Worm (Caenorhabditis elegans) whole organism, L1 larva: ENCODE measurements around the gene cfap-20.

Experiments
- C04F5.9 ChIP-seq: sonication (generic microtip); optimal IDR thresholded peaks from 2 replicates; lab custom pipeline; 2016; ENCODE audit warnings: missing genetic modification characterization, missing compliant biosample characterization
- C16A3.4 ChIP-seq: fragments of 150-350 bp; optimal IDR thresholded peaks from 2 replicates; lab custom pipeline; 2014; ENCODE audit warnings: missing biosample characterization, missing genetic modification characterization
- C34B4.2 ChIP-seq: sonication (generic microtip); optimal IDR thresholded peaks from 2 replicates; lab custom pipeline; 2017; ENCODE audit warnings: mild to moderate bottlenecking, missing genetic modification characterization, missing compliant biosample characterization
- F16B12.6 ChIP-seq: fragments of 150-350 bp; optimal IDR thresholded peaks from 2 replicates; lab custom pipeline; 2014; ENCODE audit warnings: missing biosample characterization, missing genetic modification characterization
- Y116A8C.19 ChIP-seq: sonication (generic microtip); optimal IDR thresholded peaks from 2 replicates; lab custom pipeline; 2016; ENCODE audit warnings: missing compliant biosample characterization, missing genetic modification characterization, borderline replicate concordance
- aha-1 ChIP-seq: fragments of 150-350 bp; optimal IDR thresholded peaks from 2 replicates; lab custom pipeline; 2014; ENCODE audit warnings: missing biosample characterization, missing genetic modification characterization
- alr-1 ChIP-seq: fragments of 200-800 bp; sonication (Bioruptor generic); optimal IDR thresholded peaks from 2 replicates; lab custom pipeline; 2018; ENCODE audit warnings: borderline replicate concordance, mild to moderate bottlenecking, missing genetic modification characterization, missing compliant biosample characterization
- ama-1 ChIP-seq: fragments of 150-350 bp; optimal IDR thresholded peaks from 2 replicates; lab custom pipeline; 2014
- blmp-1 ChIP-seq: fragments of 150-350 bp; optimal IDR thresholded peaks from 2 replicates; lab custom pipeline; 2014; ENCODE audit warnings: missing biosample characterization, missing genetic modification characterization
- ceh-82 ChIP-seq, 3 experiments: fragments of 150-350 bp in 1 of 3; sonication (generic microtip) in 2 of 3; optimal IDR thresholded peaks; 2 replicates each; lab custom pipeline; 2014 to 2017; ENCODE audit warnings: missing biosample characterization in 3 of 3, missing genetic modification characterization in 3 of 3
- dpl-1 ChIP-seq, 3 experiments: fragments of 150-350 bp in 2 of 3; sonication (generic microtip) in 1 of 3; optimal IDR thresholded peaks; 2 replicates each; lab custom pipeline; 2014 to 2017; ENCODE audit warnings: missing biosample characterization in 3 of 3, missing genetic modification characterization in 3 of 3, missing genetic modification reagents in 3 of 3
- efl-1 ChIP-seq, 4 experiments: fragments of 150-350 bp; optimal IDR thresholded peaks in 3 of 4; peaks in 1 of 4; 1 replicate in 1 of 4; 2 replicates in 3 of 4; lab custom pipeline; 2014; ENCODE audit warnings: missing biosample characterization in 2 of 4, missing genetic modification characterization in 2 of 4, missing genetic modification reagents in 2 of 4
- egl-27 ChIP-seq, 2 experiments: fragments of 150-350 bp in 1 of 2; sonication (generic microtip); optimal IDR thresholded peaks; 3 replicates each; lab custom pipeline; 2017 to 2018; ENCODE audit warnings: missing biosample characterization in 2 of 2, missing genetic modification characterization in 2 of 2, missing genetic modification reagents in 2 of 2
- elt-2 ChIP-seq: sonication (generic microtip); optimal IDR thresholded peaks from 2 replicates; lab custom pipeline; 2016; ENCODE audit warnings: missing genetic modification characterization, mild to moderate bottlenecking, inconsistent platforms, missing compliant biosample characterization, missing genetic modification reagents
- elt-3 ChIP-seq, 6 experiments: fragments of 150-350 bp in 1 of 6; sonication (generic microtip); optimal IDR thresholded peaks; 2 replicates each; lab custom pipeline; 2017 to 2018; ENCODE audit warnings: missing biosample characterization in 6 of 6, missing genetic modification characterization in 6 of 6, inconsistent platforms in 1 of 6
- fkh-8 ChIP-seq: sonication (generic microtip); optimal IDR thresholded peaks from 2 replicates; lab custom pipeline; 2016; ENCODE audit warnings: mild to moderate bottlenecking, missing genetic modification characterization, missing compliant biosample characterization
- hpl-2 ChIP-seq: fragments of 150-350 bp; optimal IDR thresholded peaks from 2 replicates; lab custom pipeline; 2014; ENCODE audit warnings: missing biosample characterization, missing genetic modification reagents, missing genetic modification characterization
- lin-13 ChIP-seq: fragments of 150-350 bp; optimal IDR thresholded peaks from 2 replicates; lab custom pipeline; 2014; ENCODE audit warnings: missing biosample characterization, missing genetic modification reagents, missing genetic modification characterization
- lin-14 ChIP-seq: fragments of 200-800 bp; sonication (Bioruptor generic); optimal IDR thresholded peaks from 2 replicates; lab custom pipeline; 2018; ENCODE audit warnings: mild to moderate bottlenecking, missing genetic modification characterization, moderate library complexity, missing compliant biosample characterization
- lin-15B ChIP-seq: fragments of 150-350 bp; sonication (generic microtip); optimal IDR thresholded peaks from 3 replicates; lab custom pipeline; 2014; ENCODE audit warnings: missing biosample characterization, missing genetic modification characterization
- lin-35 ChIP-seq, 2 experiments: fragments of 150-350 bp; optimal IDR thresholded peaks; 2 replicates each; lab custom pipeline; 2014; ENCODE audit warnings: missing biosample characterization in 2 of 2, missing genetic modification characterization in 2 of 2, missing genetic modification reagents in 2 of 2
- lin-39 ChIP-seq: fragments of 150-350 bp; optimal IDR thresholded peaks from 2 replicates; lab custom pipeline; 2014; ENCODE audit warnings: missing biosample characterization, missing genetic modification reagents, missing genetic modification characterization
- lsy-2 ChIP-seq, 2 experiments: fragments of 150-350 bp; optimal IDR thresholded peaks; 2 replicates each; lab custom pipeline; 2014; ENCODE audit warnings: missing biosample characterization in 2 of 2, missing genetic modification characterization in 2 of 2
- mdl-1 ChIP-seq, 2 experiments: fragments of 150-350 bp; optimal IDR thresholded peaks; 2 replicates each; lab custom pipeline; 2014 to 2017; ENCODE audit warnings: missing biosample characterization in 2 of 2, missing genetic modification characterization in 2 of 2, inconsistent platforms in 1 of 2
- mep-1 ChIP-seq: fragments of 150-350 bp; optimal IDR thresholded peaks from 2 replicates; lab custom pipeline; 2014; ENCODE audit warnings: missing biosample characterization, missing genetic modification characterization
- nhr-19 ChIP-seq: fragments of 200-800 bp; sonication (Bioruptor generic); conservative IDR thresholded peaks from 2 replicates; pipeline ENCODE4 v1.3.6; 2022; ENCODE audit warnings: missing genetic modification characterization, missing compliant biosample characterization
- nhr-20 ChIP-seq: sonication (generic microtip); optimal IDR thresholded peaks from 2 replicates; lab custom pipeline; 2016; ENCODE audit warnings: mild to moderate bottlenecking, missing genetic modification characterization, missing compliant biosample characterization
- nhr-47 ChIP-seq: sonication (generic microtip); optimal IDR thresholded peaks from 2 replicates; lab custom pipeline; 2016; ENCODE audit warnings: mild to moderate bottlenecking, missing genetic modification characterization, moderate library complexity, missing compliant biosample characterization
- nhr-71 ChIP-seq: sonication (generic microtip); optimal IDR thresholded peaks from 2 replicates; lab custom pipeline; 2016; ENCODE audit warnings: mild to moderate bottlenecking, missing genetic modification characterization, moderate library complexity, missing compliant biosample characterization
- nhr-84 ChIP-seq: sonication (generic microtip); optimal IDR thresholded peaks from 2 replicates; lab custom pipeline; 2017; ENCODE audit warnings: missing biosample characterization, missing genetic modification characterization
- nhr-85 ChIP-seq: sonication (generic microtip); peaks from one replicate; lab custom pipeline; 2016; ENCODE audit warnings: missing genetic modification characterization, inconsistent platforms, missing compliant biosample characterization
- nhr-90 ChIP-seq: sonication (generic microtip); optimal IDR thresholded peaks from 2 replicates; lab custom pipeline; 2016; ENCODE audit warnings: mild to moderate bottlenecking, missing genetic modification characterization, missing compliant biosample characterization; ENCODE audit not compliant: poor library complexity
- pqm-1 ChIP-seq: sonication (generic microtip); optimal IDR thresholded peaks from 3 replicates; lab custom pipeline; 2017; ENCODE audit warnings: missing biosample characterization, missing genetic modification characterization
- rnt-1 ChIP-seq: sonication (generic microtip); optimal IDR thresholded peaks from 2 replicates; lab custom pipeline; 2016; ENCODE audit warnings: mild to moderate bottlenecking, missing genetic modification characterization, moderate library complexity, missing compliant biosample characterization
- skn-1 ChIP-seq: fragments of 150-350 bp; optimal IDR thresholded peaks from 2 replicates; lab custom pipeline; 2014; ENCODE audit warnings: missing biosample characterization, missing genetic modification characterization
- snpc-4 ChIP-seq: fragments of 150-350 bp; optimal IDR thresholded peaks from 2 replicates; lab custom pipeline; 2014; ENCODE audit warnings: missing biosample characterization, missing genetic modification characterization
- snu-23 ChIP-seq: sonication (generic microtip); optimal IDR thresholded peaks from 2 replicates; lab custom pipeline; 2016; ENCODE audit warnings: missing genetic modification characterization, missing compliant biosample characterization
- swsn-7 ChIP-seq: sonication (generic microtip); optimal IDR thresholded peaks from 2 replicates; lab custom pipeline; 2016; ENCODE audit warnings: missing genetic modification characterization, missing compliant biosample characterization
- tbx-2 ChIP-seq: sonication (generic microtip); optimal IDR thresholded peaks from 2 replicates; lab custom pipeline; 2016; ENCODE audit warnings: missing genetic modification characterization, missing compliant biosample characterization
- tlp-1 ChIP-seq: fragments of 150-350 bp; optimal IDR thresholded peaks from 2 replicates; lab custom pipeline; 2014; ENCODE audit warnings: missing biosample characterization, missing genetic modification characterization
- unc-130 ChIP-seq: fragments of 150-350 bp; optimal IDR thresholded peaks from 2 replicates; lab custom pipeline; 2017; ENCODE audit warnings: missing biosample characterization, missing genetic modification characterization, inconsistent platforms
- unc-30 ChIP-seq: sonication (generic microtip); optimal IDR thresholded peaks from 2 replicates; lab custom pipeline; 2017; ENCODE audit warnings: missing biosample characterization, missing genetic modification characterization
- unc-62 ChIP-seq: fragments of 150-350 bp; optimal IDR thresholded peaks from 2 replicates; lab custom pipeline; 2014; ENCODE audit warnings: missing biosample characterization, missing genetic modification reagents, missing genetic modification characterization
- unc-98 ChIP-seq: fragments of 200-800 bp; sonication (Bioruptor generic); IDR thresholded peaks from 2 replicates; pipeline ENCODE4 v1.3.6; 2022; ENCODE audit warnings: missing genetic modification characterization, missing compliant biosample characterization
- xbp-1 ChIP-seq: sonication (generic microtip); optimal IDR thresholded peaks from 2 replicates; lab custom pipeline; 2016; ENCODE audit warnings: missing genetic modification characterization, missing compliant biosample characterization
- zag-1 ChIP-seq: fragments of 150-350 bp; optimal IDR thresholded peaks from 2 replicates; lab custom pipeline; 2014; ENCODE audit warnings: missing biosample characterization, missing genetic modification characterization
- ztf-11 ChIP-seq, 2 experiments: sonication (generic microtip); optimal IDR thresholded peaks; 2 replicates each; lab custom pipeline; 2016 to 2017; ENCODE audit warnings: missing genetic modification characterization in 2 of 2, missing biosample characterization in 1 of 2, missing compliant biosample characterization in 1 of 2

The cfap-20 gene

ce11 chrIII:3509908-3510307, 27.4 kb downstream of the cfap-20 start, which contains the start of the genes M01F1.4 and mrpl-35:
Gene M01F1.4 (minus strand): TSS chrIII:3510033.
Gene mrpl-35 (plus strand): TSS chrIII:3510237.
- TF ChIP-seq swsn-7 (tag; lab: Kevin White, UChicago) (peak; percentile 28), lin-39 (tag; lab: Kevin White, UChicago) (no peak), mdl-1 (tag; optimal IDR thresholded peaks at IDR 0.05; lab: Kevin White, UChicago) (peak in 1 of 2 experiments; percentile 2), rnt-1 (tag; lab: Kevin White, UChicago) (peak; percentile 38), pqm-1 (no peak), nhr-71 (tag; lab: Kevin White, UChicago) (peak; percentile 65), blmp-1 (tag; lab: Kevin White, UChicago) (peak; percentile 67), fkh-8 (tag; lab: Kevin White, UChicago) (peak; percentile 4), snpc-4 (tag; lab: Kevin White, UChicago) (peak; percentile 52), tbx-2 (tag; lab: Kevin White, UChicago) (peak; percentile 23), snu-23 (GFP tag; lab: Kevin White, UChicago) (peak; percentile 69), C16A3.4 (tag; lab: Kevin White, UChicago) (peak; percentile 3), efl-1 (optimal IDR thresholded peaks at IDR 0.05; lab: Kevin White, UChicago) (peak; percentile 54 to 57), efl-1 (GFP tag; optimal IDR thresholded peaks at IDR 0.05 in 1 of 2; lab: Kevin White, UChicago) (peak; percentile 76 to 94), xbp-1 (tag; lab: Kevin White, UChicago) (peak; percentile 41), nhr-84 (tag; lab: Kevin White, UChicago) (no peak), lin-15B (tag; lab: Kevin White, UChicago) (no peak), nhr-20 (tag; lab: Kevin White, UChicago) (peak; percentile 57), C34B4.2 (tag; lab: Kevin White, UChicago) (no peak), zag-1 (tag; lab: Kevin White, UChicago) (no peak), F16B12.6 (tag; lab: Kevin White, UChicago) (peak; percentile 90), hpl-2 (no peak), aha-1 (no peak), alr-1 (tag; lab: Kevin White, UChicago) (no peak), unc-62 (no peak), lsy-2 (tag; optimal IDR thresholded peaks at IDR 0.05; lab: Kevin White, UChicago) (peak; percentile 95 to 98), ztf-11 (tag; optimal IDR thresholded peaks at IDR 0.05; lab: Kevin White, UChicago) (no peak), lin-14 (GFP tag; lab: Kevin White, UChicago) (peak; percentile 72), tlp-1 (tag; lab: Kevin White, UChicago) (no peak), dpl-1 (GFP tag; optimal IDR thresholded peaks at IDR 0.05; lab: Kevin White, UChicago) (peak; percentile 34 to 78 (median 61)), lin-35 (GFP tag; optimal IDR thresholded peaks at IDR 0.05; lab: Kevin White, UChicago) (peak; percentile 61 to 70), unc-130 (tag; lab: Kevin White, UChicago) (peak; percentile 26), Y116A8C.19 (tag; lab: Kevin White, UChicago) (no peak), unc-30 (tag; lab: Kevin White, UChicago) (no peak), elt-3 (tag; optimal IDR thresholded peaks at IDR 0.05; lab: Kevin White, UChicago) (peak in 1 of 6 experiments; percentile 63), nhr-47 (tag; lab: Kevin White, UChicago) (peak; percentile 38), unc-98 (GFP tag; lab: Robert Waterston, UW) (no peak), lin-13 (GFP tag; lab: Kevin White, UChicago) (no peak), elt-2 (tag; lab: Kevin White, UChicago) (no peak), C04F5.9 (tag; lab: Kevin White, UChicago) (peak; percentile 8), ceh-82 (tag; optimal IDR thresholded peaks at IDR 0.05; lab: Kevin White, UChicago) (peak in 1 of 3 experiments; percentile 59), ama-1 (no peak), mep-1 (tag; lab: Kevin White, UChicago) (peak; percentile 93), nhr-19 (GFP tag; lab: Robert Waterston, UW) (no peak), nhr-85 (tag; lab: Kevin White, UChicago) (no peak), nhr-90 (tag; lab: Kevin White, UChicago) (peak; percentile 4), egl-27 (tag; optimal IDR thresholded peaks at IDR 0.05; lab: Kevin White, UChicago) (no peak), skn-1 (tag; lab: Kevin White, UChicago) (peak; percentile 72)
